Fruit fly (Drosophila melanogaster) whole organism, embryonic: ENCODE results near the gene klu.

Experiments
- B-H1 ChIP-seq: fragments of 200-800 bp; sonication (Bioruptor generic); IDR thresholded peaks from 3 replicates; pipeline ENCODE4 v1.3.6; 2022; ENCODE audit warnings: missing biosample characterization, missing genetic modification characterization
- BEAF-32 ChIP-seq: fragments of 200-800 bp; sonication (Bioruptor generic); optimal IDR thresholded peaks from 3 replicates; lab custom pipeline; 2017; ENCODE audit warnings: missing biosample characterization, missing genetic modification characterization, mild to moderate bottlenecking, moderate library complexity, missing genetic modification reagents
- CG10209 ChIP-seq: fragments of 200-800 bp; sonication (Bioruptor generic); optimal IDR thresholded peaks from 3 replicates; lab custom pipeline; 2017; ENCODE audit warnings: missing biosample characterization, mild to moderate bottlenecking, missing genetic modification characterization, missing genetic modification reagents
- CG12236 ChIP-seq: fragments of 200-800 bp; sonication (Bioruptor generic); optimal IDR thresholded peaks from 2 replicates; lab custom pipeline; 2016; ENCODE audit warnings: missing biosample characterization, missing genetic modification characterization
- CG1233 ChIP-seq: fragments of 200-800 bp; sonication (Bioruptor generic); optimal IDR thresholded peaks from 4 replicates; lab custom pipeline; 2018; ENCODE audit warnings: missing biosample characterization, mild to moderate bottlenecking, missing genetic modification characterization
- CG17802 ChIP-seq: fragments of 200-800 bp; sonication (Bioruptor generic); optimal IDR thresholded peaks from 2 replicates; lab custom pipeline; 2018; ENCODE audit warnings: missing biosample characterization, mild to moderate bottlenecking, missing genetic modification characterization, moderate library complexity
- CG18262 ChIP-seq: fragments of 200-800 bp; optimal IDR thresholded peaks from 3 replicates; lab custom pipeline; 2019; ENCODE audit warnings: missing biosample characterization, mild to moderate bottlenecking, missing genetic modification characterization, moderate library complexity
- CG30403 ChIP-seq: fragments of 200-800 bp; sonication (Bioruptor generic); optimal IDR thresholded peaks from 3 replicates; lab custom pipeline; 2016; ENCODE audit warnings: missing biosample characterization, missing genetic modification characterization
- CG31441 ChIP-seq: fragments of 200-800 bp; sonication (Bioruptor generic); IDR thresholded peaks from 2 replicates; pipeline ENCODE4 v1.3.6; 2022; ENCODE audit warnings: missing biosample characterization, missing genetic modification characterization
- CG32532 ChIP-seq: fragments of 200-800 bp; sonication (Bioruptor generic); IDR thresholded peaks from 2 replicates; pipeline ENCODE4 v1.3.6; 2022; ENCODE audit warnings: missing biosample characterization, missing genetic modification characterization
- CG3407 ChIP-seq: fragments of 200-800 bp; sonication (Bioruptor generic); optimal IDR thresholded peaks from 2 replicates; lab custom pipeline; 2018; ENCODE audit warnings: missing biosample characterization, mild to moderate bottlenecking, missing genetic modification characterization
- CG3726 ChIP-seq: fragments of 200-800 bp; sonication (Bioruptor generic); IDR thresholded peaks from 3 replicates; pipeline ENCODE4, ENCODE4 v1.3.6; 2022; ENCODE audit warnings: missing biosample characterization, missing genetic modification characterization
- CG6791 ChIP-seq: fragments of 200-800 bp; sonication (Bioruptor generic); IDR thresholded peaks from 3 replicates; pipeline ENCODE4 v1.3.6; 2022; ENCODE audit warnings: missing biosample characterization, missing genetic modification characterization; ENCODE audit not compliant: partially characterized antibody
- CG7928 ChIP-seq: fragments of 200-800 bp; sonication (Bioruptor generic); optimal IDR thresholded peaks from 2 replicates; lab custom pipeline; 2017; ENCODE audit warnings: missing biosample characterization, mild to moderate bottlenecking, missing genetic modification characterization
- D ChIP-seq, 2 experiments: fragments of 200-800 bp in 1 of 2; fragments of >200 bp in 1 of 2; sonication (Bioruptor generic) in 1 of 2; optimal IDR thresholded peaks; 2 replicates in 1 of 2; 3 replicates in 1 of 2; lab custom pipeline; 2017; ENCODE audit warnings: mild to moderate bottlenecking in 1 of 2, missing biosample characterization in 1 of 2, missing genetic modification characterization in 1 of 2, missing genetic modification reagents in 1 of 2
- Dek ChIP-seq: fragments of 200-800 bp; sonication (Bioruptor generic); optimal IDR thresholded peaks from 3 replicates; lab custom pipeline; 2019; ENCODE audit warnings: missing biosample characterization, mild to moderate bottlenecking, missing genetic modification characterization, moderate library complexity
- H15 ChIP-seq: fragments of 200-800 bp; sonication (Bioruptor generic); IDR thresholded peaks from 3 replicates; pipeline ENCODE4 v1.3.6; 2022; ENCODE audit warnings: missing biosample characterization, missing genetic modification characterization
- HLH3B ChIP-seq: fragments of 200-800 bp; sonication (Bioruptor generic); IDR thresholded peaks from 2 replicates; pipeline ENCODE4 v1.3.6; 2022; ENCODE audit warnings: missing biosample characterization, missing genetic modification characterization
- Hr39 ChIP-seq: fragments of >200 bp; optimal IDR thresholded peaks from 2 replicates; lab custom pipeline; 2017
- Hsf ChIP-seq: fragments of 200-800 bp; sonication (Bioruptor generic); optimal IDR thresholded peaks from 3 replicates; lab custom pipeline; 2016; ENCODE audit warnings: missing biosample characterization, missing genetic modification characterization
- NFAT ChIP-seq: fragments of 200-800 bp; sonication (Bioruptor generic); IDR thresholded peaks from 2 replicates; pipeline ENCODE4 v1.3.6; 2022; ENCODE audit warnings: missing biosample characterization, missing genetic modification characterization
- Neu2 ChIP-seq: fragments of 200-800 bp; sonication (Bioruptor generic); optimal IDR thresholded peaks from 3 replicates; lab custom pipeline; 2016; ENCODE audit warnings: missing biosample characterization, missing genetic modification characterization, borderline replicate concordance
- Side ChIP-seq: fragments of 200-800 bp; sonication (Bioruptor generic); optimal IDR thresholded peaks from 2 replicates; lab custom pipeline; 2016; ENCODE audit warnings: missing biosample characterization, missing genetic modification characterization
- Sin3A ChIP-seq: fragments of >200 bp; optimal IDR thresholded peaks from 2 replicates; lab custom pipeline; 2018
- Sry-δ ChIP-seq: fragments of 200-800 bp; sonication (Bioruptor generic); optimal IDR thresholded peaks from 2 replicates; lab custom pipeline; 2016; ENCODE audit warnings: missing biosample characterization, missing genetic modification characterization
- Usf ChIP-seq: fragments of 200-800 bp; sonication (Bioruptor generic); optimal IDR thresholded peaks from 2 replicates; lab custom pipeline; 2017; ENCODE audit warnings: missing genotype, missing biosample characterization, missing genetic modification characterization
- ash1 ChIP-seq: fragments of 200-800 bp; sonication (Bioruptor generic); optimal IDR thresholded peaks from 2 replicates; lab custom pipeline; 2018; ENCODE audit warnings: missing biosample characterization, mild to moderate bottlenecking, missing genetic modification characterization
- bbx ChIP-seq: fragments of 200-800 bp; sonication (Bioruptor generic); IDR thresholded peaks from 2 replicates; pipeline ENCODE4 v1.3.6; 2022; ENCODE audit warnings: missing biosample characterization, missing genetic modification characterization; ENCODE audit not compliant: partially characterized antibody
- bcd ChIP-seq: fragments of 200-800 bp; sonication (Bioruptor generic); optimal IDR thresholded peaks from 2 replicates; lab custom pipeline; 2017; ENCODE audit warnings: missing biosample characterization, mild to moderate bottlenecking, missing genetic modification characterization
- cato ChIP-seq: fragments of 200-800 bp; sonication (Bioruptor generic); optimal IDR thresholded peaks from 2 replicates; lab custom pipeline; 2016; ENCODE audit warnings: missing biosample characterization, missing genetic modification characterization, borderline replicate concordance
- ci ChIP-seq: fragments of 200-800 bp; sonication (Bioruptor generic); IDR thresholded peaks from 3 replicates; pipeline ENCODE4 v1.3.6; 2022; ENCODE audit warnings: missing biosample characterization, missing genetic modification characterization
- dysf ChIP-seq: fragments of 200-800 bp; sonication (Bioruptor generic); IDR thresholded peaks from 3 replicates; pipeline ENCODE4 v1.3.6; 2022; ENCODE audit warnings: missing biosample characterization, missing genetic modification characterization
- fru ChIP-seq: fragments of >200 bp; optimal IDR thresholded peaks from 2 replicates; lab custom pipeline; 2017
- gt ChIP-seq: fragments of 200-800 bp; sonication (Bioruptor generic); IDR thresholded peaks from 2 replicates; pipeline ENCODE4 v1.3.6; 2022; ENCODE audit warnings: missing biosample characterization, missing genetic modification characterization
- kni ChIP-seq: fragments of 200-800 bp; sonication (Bioruptor generic); optimal IDR thresholded peaks from 3 replicates; lab custom pipeline; 2017; ENCODE audit warnings: mild to moderate bottlenecking, missing biosample characterization, missing genetic modification reagents, missing genetic modification characterization
- oc ChIP-seq: fragments of 200-800 bp; sonication (Bioruptor generic); optimal IDR thresholded peaks from 2 replicates; lab custom pipeline; 2018; ENCODE audit warnings: missing biosample characterization, mild to moderate bottlenecking, missing genetic modification characterization, moderate library complexity
- p53 ChIP-seq: fragments of 200-800 bp; sonication (Bioruptor generic); optimal IDR thresholded peaks from 2 replicates; lab custom pipeline; 2016; ENCODE audit warnings: missing biosample characterization, missing genetic modification characterization
- pb ChIP-seq: fragments of 200-800 bp; sonication (Bioruptor generic); optimal IDR thresholded peaks from 3 replicates; lab custom pipeline; 2016; ENCODE audit warnings: missing biosample characterization, missing genetic modification characterization
- peb ChIP-seq: fragments of 200-800 bp; sonication (Bioruptor generic); IDR thresholded peaks from 2 replicates; pipeline ENCODE4 v1.3.6; 2022; ENCODE audit warnings: missing biosample characterization, missing genetic modification characterization
- pho ChIP-seq: fragments of 200-800 bp; sonication (Bioruptor generic); optimal IDR thresholded peaks from 2 replicates; lab custom pipeline; 2016; ENCODE audit warnings: missing biosample characterization, missing genetic modification characterization
- repo ChIP-seq: fragments of 200-800 bp; sonication (Bioruptor generic); optimal IDR thresholded peaks from 2 replicates; lab custom pipeline; 2016; ENCODE audit warnings: missing biosample characterization, missing genetic modification characterization
- rib ChIP-seq: fragments of 200-800 bp; sonication (Bioruptor generic); IDR thresholded peaks from 2 replicates; pipeline ENCODE4 v1.3.6; 2022; ENCODE audit warnings: missing biosample characterization, missing genetic modification characterization
- schlank ChIP-seq: fragments of 200-800 bp; sonication (Bioruptor generic); optimal IDR thresholded peaks from 2 replicates; lab custom pipeline; 2018; ENCODE audit warnings: missing biosample characterization, mild to moderate bottlenecking, missing genetic modification characterization
- sd ChIP-seq: fragments of 200-800 bp; sonication (Bioruptor generic); optimal IDR thresholded peaks from 3 replicates; lab custom pipeline; 2018; ENCODE audit warnings: missing biosample characterization, mild to moderate bottlenecking, missing genetic modification characterization, moderate library complexity
- sim ChIP-seq: fragments of 200-800 bp; sonication (Bioruptor generic); IDR thresholded peaks from 2 replicates; pipeline ENCODE4 v1.3.6; 2022; ENCODE audit warnings: missing biosample characterization, missing genetic modification characterization
- slp2 ChIP-seq: fragments of 200-800 bp; sonication (Bioruptor generic); optimal IDR thresholded peaks from 2 replicates; lab custom pipeline; 2016; ENCODE audit warnings: missing biosample characterization, missing genetic modification characterization
- tap ChIP-seq: fragments of 200-800 bp; optimal IDR thresholded peaks from 3 replicates; lab custom pipeline; 2019; ENCODE audit warnings: missing biosample characterization, mild to moderate bottlenecking, missing genetic modification characterization, moderate library complexity
- trem ChIP-seq: fragments of 200-800 bp; optimal IDR thresholded peaks from 3 replicates; lab custom pipeline; 2019; ENCODE audit warnings: missing biosample characterization, mild to moderate bottlenecking, missing genetic modification characterization, moderate library complexity
- wor ChIP-seq: fragments of 200-800 bp; sonication (Bioruptor generic); IDR thresholded peaks from 2 replicates; pipeline ENCODE4 v1.3.6; 2022; ENCODE audit warnings: missing biosample characterization, missing genetic modification characterization
- zen2 ChIP-seq: fragments of 200-800 bp; sonication (Bioruptor generic); IDR thresholded peaks from 3 replicates; pipeline ENCODE4 v1.3.6; 2022; ENCODE audit warnings: missing biosample characterization, missing genetic modification characterization; ENCODE audit not compliant: partially characterized antibody
- zf30C ChIP-seq: fragments of 200-800 bp; sonication (Bioruptor generic); optimal IDR thresholded peaks from 3 replicates; lab custom pipeline; 2018; ENCODE audit warnings: missing biosample characterization, mild to moderate bottlenecking, missing genetic modification characterization
- zfh2 ChIP-seq: fragments of 200-800 bp; sonication (Bioruptor generic); optimal IDR thresholded peaks from 2 replicates; lab custom pipeline; 2016; ENCODE audit warnings: missing biosample characterization, missing genetic modification characterization

The klu gene

dm6 chr3L:11047877-11048276, 38.9 kb upstream of the klu start (continued):
- TF ChIP-seq sd (tag; lab: Kevin White, UChicago) (no peak), zf30C (GFP tag; lab: Kevin White, UChicago) (no peak), CG1233 (GFP tag; lab: Kevin White, UChicago) (peak; percentile 68), CG31441 (GFP tag; lab: Robert Waterston, UW) (peak; percentile 44; the same call in 1 of the 2 replicates), sim (GFP tag; lab: Robert Waterston, UW) (no peak), fru (lab: Kevin White, UChicago) (no peak), CG3726 (no peak), CG3407 (peak; percentile 52), CG32532 (peak; percentile 92), Usf (GFP tag; lab: Kevin White, UChicago) (peak; percentile 25), BEAF-32 (GFP tag; lab: Kevin White, UChicago) (no peak), Sin3A (lab: Kevin White, UChicago) (no peak), ash1 (GFP tag; lab: Kevin White, UChicago) (peak; percentile 24), wor (GFP tag; lab: Robert Waterston, UW) (no peak), pho (GFP tag; lab: Kevin White, UChicago) (peak; percentile 21), H15 (GFP tag; lab: Robert Waterston, UW) (peak; percentile 77), trem (tag; lab: Kevin White, UChicago) (peak; percentile 33), ci (GFP tag; lab: Robert Waterston, UW) (peak; percentile 93), Hsf (GFP tag; lab: Kevin White, UChicago) (peak; percentile 83), B-H1 (GFP tag; lab: Robert Waterston, UW) (no peak; the same call in 2 of the 3 replicates), CG10209 (GFP tag; lab: Kevin White, UChicago) (peak; percentile 57), gt (GFP tag; lab: Robert Waterston, UW) (no peak), oc (tag; lab: Kevin White, UChicago) (peak; percentile 11), CG30403 (GFP tag; lab: Kevin White, UChicago) (peak; percentile 82), CG18262 (tag; lab: Kevin White, UChicago) (peak; percentile 63), CG12236 (GFP tag; lab: Kevin White, UChicago) (peak; percentile 69), CG7928 (no peak), slp2 (GFP tag; lab: Kevin White, UChicago) (peak; percentile 82), rib (GFP tag; lab: Robert Waterston, UW) (no peak), CG17802 (tag; lab: Kevin White, UChicago) (peak; percentile 42), peb (GFP tag; lab: Robert Waterston, UW) (no peak; the same call in 1 of the 2 replicates), Hr39 (lab: Kevin White, UChicago) (no peak), schlank (peak; percentile 42), Neu2 (GFP tag; lab: Kevin White, UChicago) (no peak), HLH3B (GFP tag; lab: Robert Waterston, UW) (peak; percentile 74), Side (GFP tag; lab: Kevin White, UChicago) (peak; percentile 70), zfh2 (GFP tag; lab: Kevin White, UChicago) (no peak), repo (GFP tag; lab: Kevin White, UChicago) (peak; percentile 66), cato (GFP tag; lab: Kevin White, UChicago) (no peak), zen2 (GFP tag; lab: Robert Waterston, UW) (no peak), dysf (GFP tag; lab: Robert Waterston, UW) (peak; percentile 85), Dek (tag; lab: Kevin White, UChicago) (peak; percentile 48), kni (GFP tag; lab: Kevin White, UChicago) (no peak), tap (tag; lab: Kevin White, UChicago) (no peak), p53 (GFP tag; lab: Kevin White, UChicago) (peak; percentile 58), CG6791 (GFP tag; lab: Robert Waterston, UW) (0 out of 3 replicates have a peak, but pooled peaks have one; percentile 9), pb (GFP tag; lab: Kevin White, UChicago) (peak; percentile 77), bbx (GFP tag; lab: Robert Waterston, UW) (no peak), NFAT (peak; percentile 95), Sry-δ (GFP tag; lab: Kevin White, UChicago) (peak; percentile 44), bcd (GFP tag; lab: Kevin White, UChicago) (peak; percentile 74), D (optimal IDR thresholded peaks at IDR 0.05; lab: Kevin White, UChicago) (no peak), D (GFP tag; optimal IDR thresholded peaks at IDR 0.05; lab: Kevin White, UChicago) (peak; percentile 51)
